Worm (Caenorhabditis elegans): ENCODE results near the gene fbxa-82.
"Not testable (repeated sequence)": the region's sequence is repeated elsewhere in the genome, so short reads cannot be mapped to it uniquely, and the experiment has no call there.

DNA sequence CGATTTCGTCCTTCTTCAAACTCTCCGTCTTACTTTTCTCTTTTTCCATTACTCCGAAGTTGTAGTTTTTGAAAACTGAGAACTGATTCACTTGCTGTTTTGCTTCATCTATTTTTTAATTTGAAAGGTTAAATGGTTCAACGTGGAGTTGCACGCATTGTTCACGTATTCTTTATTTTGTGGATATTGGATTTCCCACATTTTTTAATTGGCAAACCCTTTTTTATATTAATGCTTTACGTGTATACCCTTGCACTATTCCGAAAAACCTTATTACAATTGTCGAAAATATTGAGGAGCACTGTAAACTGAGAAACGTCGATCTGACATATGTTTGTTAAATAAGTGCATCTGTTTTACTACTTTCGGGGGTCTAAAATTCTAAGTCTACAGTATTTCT is 15.6 kb downstream of the fbxa-82 start, which contains the start of gene melo-3:
- not testable (repeated sequence) for TF ChIP-seq sptf-1 (tag; optimal IDR thresholded peaks at IDR 0.05); ztf-11 (tag; optimal IDR thresholded peaks at IDR 0.05); elt-1 (tag; optimal IDR thresholded peaks at IDR 0.05; ENCODE audit: borderline replicate concordance, insufficient read depth); blmp-1 (tag; optimal IDR thresholded peaks at IDR 0.05); lsy-2 (tag; optimal IDR thresholded peaks at IDR 0.05); zip-8 (tag; optimal IDR thresholded peaks at IDR 0.05); snpc-4 (tag; optimal IDR thresholded peaks at IDR 0.05); cnd-1 (tag; optimal IDR thresholded peaks at IDR 0.05); nhr-28 (tag; optimal IDR thresholded peaks at IDR 0.05); ceh-83 (GFP tag; optimal IDR thresholded peaks at IDR 0.05); unc-62 (GFP tag; optimal IDR thresholded peaks at IDR 0.05); nhr-76 (tag; optimal IDR thresholded peaks at IDR 0.05); pha-4 (tag; optimal IDR thresholded peaks at IDR 0.05)

Measured in whole organism, mixed stage, embryonic.